Worm (Caenorhabditis elegans) whole organism, mixed stage, embryonic: ENCODE results near the gene T10C6.7.
"Not testable (repeated sequence)": the region's sequence is repeated elsewhere in the genome, so short reads cannot be mapped to it uniquely, and the experiment has no call there.

ENCODE experiments used
- ceh-39 ChIP-seq: fragments of 150-350 bp; optimal IDR thresholded peaks from 2 replicates; lab custom pipeline; 2014; ENCODE audit warnings: missing biosample characterization, missing genetic modification characterization
- lsy-2 ChIP-seq: fragments of 150-350 bp; optimal IDR thresholded peaks from 2 replicates; lab custom pipeline; 2014; ENCODE audit warnings: missing biosample characterization, missing genetic modification characterization
- mab-5 ChIP-seq: fragments of 150-350 bp; optimal IDR thresholded peaks from 2 replicates; lab custom pipeline; 2014; ENCODE audit warnings: missing biosample characterization, missing genetic modification characterization
- sptf-1 ChIP-seq: sonication (generic microtip); optimal IDR thresholded peaks from 2 replicates; lab custom pipeline; 2017; ENCODE audit warnings: mild to moderate bottlenecking, missing genetic modification characterization, moderate library complexity, missing compliant biosample characterization
- tbx-8 ChIP-seq: fragments of 200-800 bp; sonication (Bioruptor generic); optimal IDR thresholded peaks from 2 replicates; lab custom pipeline; 2018; ENCODE audit warnings: mild to moderate bottlenecking, missing genetic modification characterization, moderate library complexity, missing compliant biosample characterization
- unc-120 ChIP-seq: sonication (generic microtip); optimal IDR thresholded peaks from 2 replicates; lab custom pipeline; 2017; ENCODE audit warnings: missing genetic modification characterization, missing compliant biosample characterization; ENCODE audit not compliant: poor library complexity, severe bottlenecking
- unc-39 ChIP-seq: fragments of 150-350 bp; optimal IDR thresholded peaks from 2 replicates; lab custom pipeline; 2014; ENCODE audit warnings: missing biosample characterization, missing genetic modification characterization
- unc-62 ChIP-seq: fragments of 150-350 bp; optimal IDR thresholded peaks from 2 replicates; lab custom pipeline; 2014; ENCODE audit warnings: missing biosample characterization, missing genetic modification reagents, missing genetic modification characterization

DNA sequence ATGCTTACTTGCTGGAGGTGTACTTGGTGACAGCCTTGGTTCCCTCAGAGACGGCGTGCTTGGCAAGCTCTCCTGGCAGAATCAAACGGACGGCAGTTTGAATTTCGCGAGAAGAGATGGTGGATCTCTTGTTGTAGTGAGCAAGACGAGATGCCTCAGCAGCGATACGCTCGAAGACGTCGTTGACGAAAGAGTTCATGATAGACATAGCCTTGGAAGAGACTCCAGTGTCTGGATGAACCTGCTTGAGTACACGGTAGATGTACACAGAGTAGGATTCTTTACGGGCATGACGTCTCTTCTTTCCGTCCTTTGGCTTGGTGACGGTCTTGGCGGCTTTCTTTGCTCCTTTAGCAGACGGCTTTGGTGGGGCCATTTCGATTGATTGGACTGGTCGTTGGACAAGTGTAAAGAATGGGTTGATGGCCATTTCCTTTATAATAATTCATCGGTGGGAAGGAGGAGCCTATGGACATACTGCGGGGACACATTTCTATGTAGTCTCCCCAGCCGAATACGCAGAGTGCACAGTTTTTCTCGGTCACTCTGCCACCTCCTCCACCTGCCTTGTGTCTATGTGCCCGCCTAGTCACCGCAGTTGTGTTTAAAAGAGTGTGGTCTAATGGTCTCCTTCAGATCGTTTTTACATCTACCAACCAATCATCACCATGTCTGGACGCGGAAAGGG lies 8.8 kb upstream of the T10C6.7 start, which contains the start of the genes his-4 and his-3:
- TF ChIP-seq sptf-1 (tag; lab: Kevin White, UChicago): peak; percentile 24
- not testable (repeated sequence) for TF ChIP-seq unc-120; mab-5; tbx-8 (GFP tag; lab: Kevin White, UChicago); unc-39 (tag; lab: Kevin White, UChicago)
- peak; percentile 13 for TF ChIP-seq unc-62 (GFP tag; lab: Kevin White, UChicago)
- TF ChIP-seq ceh-39 (tag; lab: Kevin White, UChicago): peak; percentile 86
- TF ChIP-seq lsy-2: peak; percentile 43
